Worm (Caenorhabditis elegans) whole organism, L3 larva: ENCODE results near the gene nrde-3.

ENCODE experiments used
- R02D3.7 ChIP-seq: fragments of 150-350 bp; optimal IDR thresholded peaks from 2 replicates; lab custom pipeline; 2014; ENCODE audit warnings: missing biosample characterization, missing genetic modification characterization
- ZK546.5 ChIP-seq: sonication (generic microtip); optimal IDR thresholded peaks from 2 replicates; lab custom pipeline; 2017; ENCODE audit warnings: missing biosample characterization, missing genetic modification characterization
- aly-2 ChIP-seq: fragments of 150-350 bp; optimal IDR thresholded peaks from 2 replicates; lab custom pipeline; 2014; ENCODE audit warnings: missing biosample characterization, missing genetic modification characterization
- ama-1 ChIP-seq: fragments of 150-350 bp; optimal IDR thresholded peaks from 2 replicates; lab custom pipeline; 2018
- ceh-16 ChIP-seq: sonication (generic microtip); optimal IDR thresholded peaks from 2 replicates; lab custom pipeline; 2017; ENCODE audit warnings: missing biosample characterization, missing genetic modification characterization
- ceh-28 ChIP-seq: fragments of 150-350 bp; optimal IDR thresholded peaks from 2 replicates; lab custom pipeline; 2014; ENCODE audit warnings: missing biosample characterization, missing genetic modification reagents, missing genetic modification characterization
- ceh-82 ChIP-seq: fragments of 150-350 bp; optimal IDR thresholded peaks from 2 replicates; lab custom pipeline; 2014; ENCODE audit warnings: missing biosample characterization, missing genetic modification characterization
- ceh-9 ChIP-seq: sonication (generic microtip); optimal IDR thresholded peaks from 2 replicates; lab custom pipeline; 2018; ENCODE audit warnings: missing biosample characterization, missing genetic modification characterization
- daf-12 ChIP-seq: fragments of 150-350 bp; optimal IDR thresholded peaks from 2 replicates; lab custom pipeline; 2014; ENCODE audit warnings: missing biosample characterization, missing genetic modification reagents, missing genetic modification characterization
- egl-27 ChIP-seq: sonication (generic microtip); optimal IDR thresholded peaks from 4 replicates; lab custom pipeline; 2017; ENCODE audit warnings: missing biosample characterization, missing genetic modification reagents, missing genetic modification characterization
- egl-5 ChIP-seq: fragments of 150-350 bp; optimal IDR thresholded peaks from 2 replicates; lab custom pipeline; 2017; ENCODE audit warnings: missing biosample characterization, missing genetic modification reagents, missing genetic modification characterization, inconsistent platforms
- elt-1 ChIP-seq: fragments of 150-350 bp; optimal IDR thresholded peaks from 2 replicates; lab custom pipeline; 2014; ENCODE audit warnings: missing biosample characterization, missing genetic modification characterization
- elt-2 ChIP-seq: sonication (generic microtip); optimal IDR thresholded peaks from 2 replicates; lab custom pipeline; 2016; ENCODE audit warnings: missing genetic modification reagents, mild to moderate bottlenecking, missing genetic modification characterization, missing compliant biosample characterization
- elt-3 ChIP-seq, 3 experiments: fragments of 150-350 bp in 1 of 3; sonication (generic microtip) in 2 of 3; optimal IDR thresholded peaks; 2 replicates in 2 of 3; 4 replicates in 1 of 3; lab custom pipeline; 2014 to 2017; ENCODE audit warnings: missing biosample characterization in 3 of 3, missing genetic modification characterization in 3 of 3
- eor-1 ChIP-seq, 2 experiments: fragments of 150-350 bp; optimal IDR thresholded peaks; 2 replicates each; lab custom pipeline; 2014 to 2018; ENCODE audit warnings: missing biosample characterization in 2 of 2, missing genetic modification characterization in 2 of 2
- fkh-10 ChIP-seq: sonication (generic microtip); optimal IDR thresholded peaks from 2 replicates; lab custom pipeline; 2017; ENCODE audit warnings: missing biosample characterization, missing genetic modification reagents, missing genetic modification characterization
- fkh-2 ChIP-seq: fragments of 150-350 bp; optimal IDR thresholded peaks from 2 replicates; lab custom pipeline; 2014; ENCODE audit warnings: missing biosample characterization, missing genetic modification reagents, missing genetic modification characterization
- fos-1 ChIP-seq: fragments of 150-350 bp; optimal IDR thresholded peaks from 2 replicates; lab custom pipeline; 2014; ENCODE audit warnings: missing biosample characterization, missing genetic modification characterization
- hmg-11 ChIP-seq: sonication (generic microtip); optimal IDR thresholded peaks from 2 replicates; lab custom pipeline; 2016; ENCODE audit warnings: missing genetic modification characterization, missing compliant biosample characterization
- jun-1 ChIP-seq: fragments of 150-350 bp; optimal IDR thresholded peaks from 2 replicates; lab custom pipeline; 2014; ENCODE audit warnings: missing biosample characterization, missing genetic modification reagents, missing genetic modification characterization
- lin-15B ChIP-seq: fragments of 150-350 bp; optimal IDR thresholded peaks from 2 replicates; lab custom pipeline; 2014; ENCODE audit warnings: missing biosample characterization, missing genetic modification characterization
- lin-39 ChIP-seq: fragments of 150-350 bp; optimal IDR thresholded peaks from 2 replicates; lab custom pipeline; 2018; ENCODE audit warnings: missing biosample characterization, missing genetic modification reagents, missing genetic modification characterization
- lsy-12 ChIP-seq: sonication (generic microtip); optimal IDR thresholded peaks from 2 replicates; lab custom pipeline; 2016; ENCODE audit warnings: mild to moderate bottlenecking, missing genetic modification characterization, missing compliant biosample characterization
- mdl-1 ChIP-seq: fragments of 150-350 bp; optimal IDR thresholded peaks from 2 replicates; lab custom pipeline; 2014; ENCODE audit warnings: missing biosample characterization, missing genetic modification characterization
- mml-1 ChIP-seq: fragments of 150-350 bp; sonication (generic microtip); optimal IDR thresholded peaks from 3 replicates; lab custom pipeline; 2014; ENCODE audit warnings: missing biosample characterization, missing genetic modification characterization
- nfya-1 ChIP-seq: sonication (generic microtip); optimal IDR thresholded peaks from 2 replicates; lab custom pipeline; 2017; ENCODE audit warnings: missing genetic modification characterization, mild to moderate bottlenecking, missing compliant biosample characterization, antibody characterized with exemption, moderate library complexity; ENCODE audit not compliant: insufficient read depth
- nhr-11 ChIP-seq: fragments of 150-350 bp; optimal IDR thresholded peaks from 2 replicates; lab custom pipeline; 2014; ENCODE audit warnings: missing biosample characterization, missing genetic modification characterization
- nhr-12 ChIP-seq: fragments of 150-350 bp; optimal IDR thresholded peaks from 2 replicates; lab custom pipeline; 2014; ENCODE audit warnings: missing biosample characterization, missing genetic modification characterization
- nhr-23 ChIP-seq: fragments of 150-350 bp; optimal IDR thresholded peaks from 2 replicates; lab custom pipeline; 2014; ENCODE audit warnings: missing biosample characterization, missing genetic modification reagents, missing genetic modification characterization
- nhr-237 ChIP-seq: fragments of 150-350 bp; optimal IDR thresholded peaks from 2 replicates; lab custom pipeline; 2014; ENCODE audit warnings: missing biosample characterization, missing genetic modification characterization
- nhr-25 ChIP-seq: sonication (generic microtip); optimal IDR thresholded peaks from 2 replicates; lab custom pipeline; 2017; ENCODE audit warnings: missing biosample characterization, missing genetic modification characterization
- nhr-28 ChIP-seq: fragments of 150-350 bp; optimal IDR thresholded peaks from 2 replicates; lab custom pipeline; 2014; ENCODE audit warnings: missing biosample characterization, missing genetic modification characterization
- nhr-43 ChIP-seq: sonication (generic microtip); optimal IDR thresholded peaks from 2 replicates; lab custom pipeline; 2016; ENCODE audit warnings: mild to moderate bottlenecking, missing genetic modification characterization, missing compliant biosample characterization; ENCODE audit not compliant: poor library complexity, severe bottlenecking
- nhr-67 ChIP-seq: fragments of 150-350 bp; optimal IDR thresholded peaks from 2 replicates; lab custom pipeline; 2014; ENCODE audit warnings: missing biosample characterization, missing genetic modification characterization
- nhr-76 ChIP-seq: fragments of 150-350 bp; sonication (generic microtip); optimal IDR thresholded peaks from 5 replicates; lab custom pipeline; 2014; ENCODE audit warnings: missing biosample characterization, missing genetic modification characterization
- nhr-77 ChIP-seq: fragments of 150-350 bp; optimal IDR thresholded peaks from 2 replicates; lab custom pipeline; 2014; ENCODE audit warnings: missing biosample characterization, missing genetic modification characterization
- pha-4 ChIP-seq: fragments of 150-350 bp; optimal IDR thresholded peaks from 2 replicates; lab custom pipeline; 2014; ENCODE audit warnings: missing biosample characterization, missing genetic modification reagents, missing genetic modification characterization
- pqm-1 ChIP-seq: fragments of 150-350 bp; optimal IDR thresholded peaks from 2 replicates; lab custom pipeline; 2017; ENCODE audit warnings: missing biosample characterization, missing genetic modification characterization, inconsistent platforms
- sea-2 ChIP-seq: fragments of 150-350 bp; sonication (generic microtip); optimal IDR thresholded peaks from 4 replicates; lab custom pipeline; 2014; ENCODE audit warnings: missing biosample characterization, missing genetic modification reagents, missing genetic modification characterization
- skn-1 ChIP-seq: fragments of 150-350 bp; optimal IDR thresholded peaks from 2 replicates; lab custom pipeline; 2014; ENCODE audit warnings: missing biosample characterization, missing genetic modification characterization
- snpc-4 ChIP-seq: fragments of 150-350 bp; optimal IDR thresholded peaks from 2 replicates; lab custom pipeline; 2014; ENCODE audit warnings: missing biosample characterization, missing genetic modification characterization
- tbx-2 ChIP-seq: sonication (generic microtip); optimal IDR thresholded peaks from 2 replicates; lab custom pipeline; 2016; ENCODE audit warnings: mild to moderate bottlenecking, missing genetic modification characterization, missing compliant biosample characterization
- unc-39 ChIP-seq: sonication (generic microtip); optimal IDR thresholded peaks from 4 replicates; lab custom pipeline; 2017; ENCODE audit warnings: missing biosample characterization, missing genetic modification characterization
- unc-62 ChIP-seq: fragments of 150-350 bp; sonication (generic microtip); optimal IDR thresholded peaks from 4 replicates; lab custom pipeline; 2014; ENCODE audit warnings: missing biosample characterization, missing genetic modification reagents, missing genetic modification characterization
- zag-1 ChIP-seq: fragments of 150-350 bp; optimal IDR thresholded peaks from 2 replicates; lab custom pipeline; 2014; ENCODE audit warnings: missing biosample characterization, missing genetic modification characterization
- ztf-11 ChIP-seq: fragments of 150-350 bp; optimal IDR thresholded peaks from 2 replicates; lab custom pipeline; 2014; ENCODE audit warnings: missing biosample characterization, missing genetic modification characterization
- ztf-4 ChIP-seq: fragments of 150-350 bp; optimal IDR thresholded peaks from 2 replicates; lab custom pipeline; 2014; ENCODE audit warnings: missing biosample characterization, missing genetic modification characterization

The nrde-3 gene

DNA sequence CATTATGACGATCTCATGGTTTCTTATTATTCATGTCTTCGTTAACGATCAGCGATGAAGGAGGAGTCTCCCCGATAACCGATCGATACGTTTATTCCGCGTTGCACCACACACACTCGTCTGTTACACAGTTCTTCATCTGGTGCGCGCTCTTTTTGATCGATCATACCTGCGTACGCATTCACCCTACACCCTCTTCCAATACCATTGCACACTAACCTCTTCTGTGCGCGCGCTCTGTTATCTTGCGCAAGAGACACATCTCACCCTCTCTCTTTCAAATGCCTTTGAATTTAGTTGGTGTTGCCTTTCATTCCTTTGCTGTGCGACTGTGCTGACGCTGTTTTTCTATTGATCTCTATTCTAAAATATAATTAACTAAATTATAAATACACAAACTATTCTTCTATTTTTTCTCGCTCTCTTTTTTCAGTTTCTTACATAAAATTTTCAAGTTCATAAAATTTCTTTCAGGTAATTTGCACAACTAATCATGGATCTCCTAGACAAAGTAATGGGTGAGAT lies at the start of gene nrde-3:
nrde-3 (plus strand) TSS at position 475 of the 525 bp plus-strand sequence.
- TF ChIP-seq ceh-9 (no peak), nhr-12 (no peak), elt-3 (tag; optimal IDR thresholded peaks at IDR 0.05; lab: Kevin White, UChicago) (no peak), tbx-2 (no peak), mdl-1 (tag; lab: Kevin White, UChicago) (no peak), aly-2 (tag; lab: Kevin White, UChicago) (no peak), unc-62 (GFP tag; lab: Kevin White, UChicago) (no peak), eor-1 (tag; optimal IDR thresholded peaks at IDR 0.05; lab: Kevin White, UChicago) (no peak), ZK546.5 (tag; lab: Kevin White, UChicago) (no peak)

DNA sequence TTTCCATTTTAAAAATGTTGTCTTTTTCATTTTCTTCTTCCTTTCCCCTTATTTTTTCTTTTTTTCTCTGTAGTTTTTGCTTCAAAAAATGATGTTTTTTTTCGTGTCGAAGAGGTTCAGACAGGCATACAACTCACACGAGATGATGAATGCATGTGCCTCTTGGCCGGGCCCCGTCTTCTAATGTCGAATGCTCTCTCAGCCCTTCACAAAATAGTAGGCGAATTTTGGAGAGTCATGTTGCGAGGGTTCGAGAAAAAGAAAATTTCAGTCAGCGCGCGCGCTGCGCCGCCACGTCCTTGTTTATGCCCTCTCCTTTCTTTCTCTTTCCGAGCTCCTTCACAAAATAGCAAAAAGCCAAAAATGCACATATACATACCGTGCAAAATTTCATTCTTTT lies 48.0 kb upstream of the nrde-3 start:
- no peak for TF ChIP-seq ztf-4 (tag; lab: Kevin White, UChicago)
- no peak for TF ChIP-seq unc-62 (GFP tag; lab: Kevin White, UChicago)
- no peak for TF ChIP-seq aly-2 (tag; lab: Kevin White, UChicago)
- no peak for TF ChIP-seq ZK546.5 (tag; lab: Kevin White, UChicago)
- TF ChIP-seq elt-1 (tag; lab: Kevin White, UChicago) = no peak
- TF ChIP-seq ceh-82 = no peak
- no peak for TF ChIP-seq ztf-11 (tag; lab: Kevin White, UChicago)
- no peak for TF ChIP-seq nhr-12
- TF ChIP-seq eor-1 (tag; optimal IDR thresholded peaks at IDR 0.05; lab: Kevin White, UChicago) = no peak
- no peak for TF ChIP-seq daf-12 (tag; lab: Kevin White, UChicago)
- no peak for TF ChIP-seq ceh-9
- TF ChIP-seq fkh-10 (GFP tag; lab: Kevin White, UChicago) = peak; percentile 79
- no peak for TF ChIP-seq pqm-1
- peak; percentile 18 for TF ChIP-seq skn-1 (tag; lab: Kevin White, UChicago)
- TF ChIP-seq egl-5 (tag; lab: Kevin White, UChicago) = peak; percentile 66
- peak; percentile 47 for TF ChIP-seq elt-2
- no peak for TF ChIP-seq nhr-23 (tag; lab: Kevin White, UChicago)
- TF ChIP-seq R02D3.7 (tag; lab: Kevin White, UChicago) = no peak
- TF ChIP-seq mdl-1 (tag; lab: Kevin White, UChicago) = peak; percentile 85
- TF ChIP-seq unc-39 (tag; lab: Kevin White, UChicago) = no peak
- no peak for TF ChIP-seq tbx-2
- no peak for TF ChIP-seq jun-1 (tag; lab: Kevin White, UChicago)
- no peak for TF ChIP-seq ceh-28 (tag; lab: Kevin White, UChicago)
- no peak for TF ChIP-seq ceh-16 (tag; lab: Kevin White, UChicago)
- TF ChIP-seq zag-1 = no peak
- TF ChIP-seq fkh-2 (tag; lab: Kevin White, UChicago) = no peak
- TF ChIP-seq mml-1 (tag; lab: Kevin White, UChicago) = no peak
- TF ChIP-seq hmg-11 (tag; lab: Kevin White, UChicago) = peak; percentile 59
- TF ChIP-seq nhr-76 (tag; lab: Kevin White, UChicago) = no peak
- no peak for TF ChIP-seq elt-3 (tag; optimal IDR thresholded peaks at IDR 0.05; lab: Kevin White, UChicago)
- TF ChIP-seq nhr-77 (tag; lab: Kevin White, UChicago) = no peak
- no peak for TF ChIP-seq nhr-25 (tag; lab: Kevin White, UChicago)
- no peak for TF ChIP-seq egl-27 (tag; lab: Kevin White, UChicago)
- peak; percentile 21 for TF ChIP-seq nhr-11
- peak; percentile 71 for TF ChIP-seq lin-15B (tag; lab: Kevin White, UChicago)
- TF ChIP-seq lin-39 (tag; lab: Kevin White, UChicago) = peak; percentile 83
- TF ChIP-seq lsy-12 (tag; lab: Kevin White, UChicago) = no peak
- TF ChIP-seq nhr-67 (tag; lab: Kevin White, UChicago) = no peak
- peak; percentile 81 for TF ChIP-seq nfya-1 (tag; lab: Kevin White, UChicago)
- TF ChIP-seq fos-1 (tag; lab: Kevin White, UChicago) = no peak
- peak; percentile 34 for TF ChIP-seq ama-1 (lab: Kevin White, UChicago)
- no peak for TF ChIP-seq nhr-28 (tag; lab: Kevin White, UChicago)
- no peak for TF ChIP-seq nhr-237 (tag; lab: Kevin White, UChicago)
- TF ChIP-seq snpc-4 (tag; lab: Kevin White, UChicago) = peak; percentile 25
- TF ChIP-seq nhr-43 (tag; lab: Kevin White, UChicago) = no peak
- peak; percentile 20 for TF ChIP-seq pha-4 (tag; lab: Kevin White, UChicago)
- TF ChIP-seq sea-2 (GFP tag; lab: Kevin White, UChicago) = no peak
- TF ChIP-seq, all 47 proteins: peak for 13
